Fruit fly (Drosophila melanogaster): ENCODE results near the gene CG4661.

DNA sequence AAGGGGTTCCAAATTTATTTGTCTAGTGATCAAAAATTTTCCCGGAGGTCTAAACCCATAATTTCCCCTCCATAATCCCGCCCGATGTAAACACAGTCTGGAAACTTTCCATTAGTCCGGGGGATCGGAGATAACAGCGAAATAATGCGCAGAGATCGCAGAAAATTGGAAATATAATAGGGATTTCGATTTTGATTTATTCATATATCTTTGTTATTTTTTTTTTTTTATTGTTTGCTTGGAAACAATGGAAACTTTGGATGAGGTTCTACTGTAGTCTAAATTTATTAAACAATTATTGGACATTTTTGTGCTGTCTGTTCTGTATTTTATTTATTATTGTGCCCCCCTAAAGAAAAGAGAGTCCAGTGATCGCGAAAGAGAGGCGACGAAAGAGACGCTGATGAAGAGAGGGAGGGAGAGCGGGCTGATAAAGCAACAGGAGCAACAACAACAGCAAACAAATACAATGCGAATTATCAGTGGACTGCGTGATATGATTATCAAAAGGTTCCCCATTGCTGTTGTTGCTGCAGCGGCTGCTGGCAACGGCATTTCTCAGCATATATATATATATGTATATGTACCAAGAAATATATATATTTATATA, 37.7 kb upstream of the CG4661 start:
- TF ChIP-seq pad (GFP tag; optimal IDR thresholded peaks at IDR 0.05) (no peak), CG33017 (tag; optimal IDR thresholded peaks at IDR 0.05) (no peak), ovo (GFP tag; optimal IDR thresholded peaks at IDR 0.05) (no peak), kay (GFP tag; ENCODE audit: borderline replicate concordance) (no peak), CG5204 (GFP tag; optimal IDR thresholded peaks at IDR 0.05) (no peak), toe (GFP tag; optimal IDR thresholded peaks at IDR 0.05) (no peak), cnc (optimal IDR thresholded peaks at IDR 0.05) (no peak), CG14711 (tag; optimal IDR thresholded peaks at IDR 0.05) (no peak)

All from whole organism, adult.